Worm (Caenorhabditis elegans): ENCODE results near the gene F59A2.5.

DNA sequence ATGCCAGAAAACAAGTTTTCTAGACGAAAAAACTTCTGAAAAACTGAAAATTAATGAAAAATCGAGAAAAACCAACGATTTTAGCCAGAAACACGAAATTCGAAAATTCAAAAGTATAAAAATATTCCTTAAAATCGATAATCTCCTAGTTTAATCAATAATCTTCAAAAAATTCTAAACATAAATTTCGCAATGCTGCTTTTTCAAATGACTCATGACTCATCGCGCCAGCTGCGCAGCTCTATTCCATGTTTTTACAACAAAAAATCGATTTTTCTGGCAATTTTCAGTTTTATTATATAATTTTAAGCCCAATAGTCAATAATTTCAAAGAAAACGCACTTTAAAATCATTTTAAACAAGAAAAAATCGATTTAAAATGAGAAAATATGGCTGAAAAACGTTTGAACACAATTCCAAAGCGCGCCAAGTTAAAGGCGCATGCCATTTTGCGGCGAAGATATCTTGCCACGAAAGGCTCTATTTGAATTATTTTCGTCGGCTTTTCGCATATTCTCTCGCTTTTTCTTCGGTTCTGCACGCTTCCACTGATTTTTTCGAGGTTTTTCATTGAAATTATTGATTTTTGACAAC lies 8.7 kb upstream of the F59A2.5 start, which contains the start of gene cri-3:
- TF ChIP-seq ama-1 (optimal IDR thresholded peaks at IDR 0.05): no peak
- TF ChIP-seq K09A11.1 (tag; optimal IDR thresholded peaks at IDR 0.05; ENCODE audit: insufficient read depth): no peak
- no peak for TF ChIP-seq pha-4 (tag; optimal IDR thresholded peaks at IDR 0.05)
- no peak for TF ChIP-seq F13H6.1 (tag; optimal IDR thresholded peaks at IDR 0.05)
- TF ChIP-seq tbx-2 (tag; optimal IDR thresholded peaks at IDR 0.05): no peak
- TF ChIP-seq zip-5 (tag; optimal IDR thresholded peaks at IDR 0.05): no peak
- TF ChIP-seq T23F11.4 (GFP tag; optimal IDR thresholded peaks at IDR 0.05): no peak
- no peak for TF ChIP-seq sox-4 (tag; optimal IDR thresholded peaks at IDR 0.05)
- no peak for TF ChIP-seq lin-11 (tag; optimal IDR thresholded peaks at IDR 0.05)
- no peak for TF ChIP-seq elt-2 (tag; optimal IDR thresholded peaks at IDR 0.05)
- TF ChIP-seq che-1 (tag; optimal IDR thresholded peaks at IDR 0.05): no peak
- TF ChIP-seq unc-55 (GFP tag; optimal IDR thresholded peaks at IDR 0.05): no peak
- TF ChIP-seq ets-4 (tag; optimal IDR thresholded peaks at IDR 0.05): no peak
